Fruit fly (Drosophila melanogaster) whole organism: Measurements from ENCODE around the gene CG14891.

Source experiments
- CG8478 ChIP-seq: fragments of >200 bp; optimal IDR thresholded peaks from 2 replicates; lab custom pipeline; 2018; ENCODE audit warnings: inconsistent platforms
- Dll ChIP-seq: fragments of >200 bp; optimal IDR thresholded peaks from 2 replicates; lab custom pipeline; 2017
- pan ChIP-seq: fragments of >200 bp; optimal IDR thresholded peaks from 2 replicates; lab custom pipeline; 2017
- psq ChIP-seq: fragments of >200 bp; optimal IDR thresholded peaks from 2 replicates; lab custom pipeline; 2017

DNA sequence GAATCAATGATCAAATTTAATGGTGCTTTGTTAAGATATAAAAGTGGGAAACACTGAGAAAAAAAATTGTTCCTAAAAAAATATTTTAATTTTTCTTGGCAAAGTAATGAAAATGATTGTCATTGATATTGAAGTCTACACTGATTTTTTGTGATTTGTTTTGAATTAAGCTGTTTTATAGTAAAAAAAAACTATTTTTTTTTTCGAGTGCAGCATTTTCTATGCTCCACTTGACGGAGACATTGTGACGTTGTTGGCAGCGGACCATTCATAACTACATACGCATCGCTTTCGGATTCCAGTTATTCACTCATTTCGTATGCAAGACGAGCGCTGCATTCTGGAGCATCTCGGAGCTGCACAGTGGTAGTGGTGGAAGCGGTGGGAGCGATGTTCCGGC is 47.1 kb upstream of the CG14891 start:
- no peak for TF ChIP-seq pan (lab: Kevin White, UChicago)
- no peak for TF ChIP-seq psq (lab: Kevin White, UChicago)
- TF ChIP-seq CG8478 (lab: Kevin White, UChicago): no peak
- no peak for TF ChIP-seq Dll
